Fruit fly (Drosophila melanogaster): ENCODE results near the gene CG7142.

Gene CG7142

DNA sequence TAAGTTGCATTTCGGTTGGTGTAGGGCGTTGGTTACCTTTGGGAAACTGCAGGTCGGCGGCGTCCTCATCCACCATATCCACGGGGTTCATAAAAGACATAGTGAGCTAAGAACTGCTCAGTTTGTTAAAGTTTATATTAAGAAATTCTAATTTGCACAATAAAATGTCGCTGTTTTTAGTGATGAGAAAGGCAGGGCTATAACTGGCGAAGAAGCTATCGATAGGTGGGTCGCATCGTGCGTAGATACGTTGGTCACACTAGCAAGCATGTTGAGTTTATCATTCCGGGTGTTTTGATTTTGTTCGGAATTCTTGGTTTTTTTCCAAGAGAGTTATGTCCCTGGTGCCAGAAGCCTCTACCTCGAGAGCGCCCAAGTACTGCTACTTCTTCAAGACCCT, 24.0 kb downstream of the CG7142 start, which contains the start of the genes Ada2a, Polr2D, Tgs1 and moi (continued):
- TF ChIP-seq ATbp (GFP tag; optimal IDR thresholded peaks at IDR 0.05) (no peak), CG1792 (GFP tag; optimal IDR thresholded peaks at IDR 0.05) (no peak), Dbx (GFP tag; IDR thresholded peaks at IDR 0.05) (no peak), CG1233 (GFP tag; optimal IDR thresholded peaks at IDR 0.05) (no peak), ftz-f1 (GFP tag; optimal IDR thresholded peaks at IDR 0.05) (peak; percentile 80), sna (GFP tag; IDR thresholded peaks at IDR 0.05; ENCODE audit: partially characterized antibody) (peak; percentile 64), CG13624 (GFP tag; optimal IDR thresholded peaks at IDR 0.05) (peak; percentile 33), CG30403 (GFP tag; optimal IDR thresholded peaks at IDR 0.05) (no peak), B-H1 (GFP tag; IDR thresholded peaks at IDR 0.05) (no peak), CG2678 (tag; optimal IDR thresholded peaks at IDR 0.05) (no peak), CG3407 (GFP tag; optimal IDR thresholded peaks at IDR 0.05) (no peak), Atf6 (GFP tag; IDR thresholded peaks at IDR 0.05) (no peak), Dll (GFP tag; IDR thresholded peaks at IDR 0.05; ENCODE audit: partially characterized antibody) (peak; percentile 78), Spps (tag; optimal IDR thresholded peaks at IDR 0.05) (no peak), maf-S (GFP tag; optimal IDR thresholded peaks at IDR 0.05) (no peak), CG34224 (GFP tag; IDR thresholded peaks at IDR 0.05; ENCODE audit: partially characterized antibody) (peak; percentile 85), CG11247 (GFP tag; IDR thresholded peaks at IDR 0.05) (no peak), disco-r (GFP tag; optimal IDR thresholded peaks at IDR 0.05) (no peak), pros (GFP tag; optimal IDR thresholded peaks at IDR 0.05) (no peak), CoRest (tag; optimal IDR thresholded peaks at IDR 0.05) (no peak), Elba2 (GFP tag; optimal IDR thresholded peaks at IDR 0.05) (peak; percentile 55), knrl (GFP tag; IDR thresholded peaks at IDR 0.05; ENCODE audit: partially characterized antibody) (peak; percentile 73), z (GFP tag; IDR thresholded peaks at IDR 0.05) (no peak), grn (GFP tag; optimal IDR thresholded peaks at IDR 0.05) (no peak), HLH54F (GFP tag; optimal IDR thresholded peaks at IDR 0.05) (no peak), CG6689 (GFP tag; IDR thresholded peaks at IDR 0.05) (no peak), ro (GFP tag; IDR thresholded peaks at IDR 0.05) (no peak), CG17385 (GFP tag; optimal IDR thresholded peaks at IDR 0.05) (no peak), CG3995 (GFP tag; optimal IDR thresholded peaks at IDR 0.05) (peak; percentile 10), Ets97D (GFP tag; optimal IDR thresholded peaks at IDR 0.05) (peak; percentile 23), hb (GFP tag; IDR thresholded peaks at IDR 0.05; ENCODE audit: partially characterized antibody) (no peak), caup (GFP tag; optimal IDR thresholded peaks at IDR 0.05; ENCODE audit: severe bottlenecking) (no peak), btn (GFP tag; optimal IDR thresholded peaks at IDR 0.05) (no peak), sens (GFP tag) (peak; percentile 18), CG4854 (GFP tag; optimal IDR thresholded peaks at IDR 0.05) (no peak), Hmr (GFP tag; optimal IDR thresholded peaks at IDR 0.05) (no peak)

dm6 chr3R:18252578-18252977, 26.7 kb downstream of the CG7142 start, which contains the start of gene CG12320:
Gene CG12320 (minus strand): TSS chr3R:18252734.
- TF ChIP-seq CG8478 (optimal IDR thresholded peaks at IDR 0.05) (no peak), Rfx (GFP tag; IDR thresholded peaks at IDR 0.05) (no peak), CG16815 (GFP tag; optimal IDR thresholded peaks at IDR 0.05) (no peak), Lim3 (GFP tag; IDR thresholded peaks at IDR 0.05) (no peak), BEAF-32 (GFP tag; optimal IDR thresholded peaks at IDR 0.05) (peak; percentile 43), chif (GFP tag; optimal IDR thresholded peaks at IDR 0.05) (no peak), Hr51 (GFP tag; optimal IDR thresholded peaks at IDR 0.05) (no peak), CG10267 (tag; optimal IDR thresholded peaks at IDR 0.05) (peak; percentile 15), rib (GFP tag; IDR thresholded peaks at IDR 0.05) (no peak), fd96Cb (tag; optimal IDR thresholded peaks at IDR 0.05) (no peak), ash1 (GFP tag; optimal IDR thresholded peaks at IDR 0.05) (no peak), PHDP (tag; optimal IDR thresholded peaks at IDR 0.05) (no peak), Xbp1 (GFP tag; optimal IDR thresholded peaks at IDR 0.05) (no peak), Atf-2 (GFP tag; optimal IDR thresholded peaks at IDR 0.05) (no peak), CG9727 (GFP tag; optimal IDR thresholded peaks at IDR 0.05) (no peak), z (GFP tag; IDR thresholded peaks at IDR 0.05) (no peak), CG4328 (GFP tag; optimal IDR thresholded peaks at IDR 0.05) (no peak), exex (tag; optimal IDR thresholded peaks at IDR 0.05) (no peak), CG10366 (GFP tag; IDR thresholded peaks at IDR 0.05) (no peak)
